Worm (Caenorhabditis elegans): Measurements from ENCODE around the gene B0001.5.

The B0001.5 gene

DNA sequence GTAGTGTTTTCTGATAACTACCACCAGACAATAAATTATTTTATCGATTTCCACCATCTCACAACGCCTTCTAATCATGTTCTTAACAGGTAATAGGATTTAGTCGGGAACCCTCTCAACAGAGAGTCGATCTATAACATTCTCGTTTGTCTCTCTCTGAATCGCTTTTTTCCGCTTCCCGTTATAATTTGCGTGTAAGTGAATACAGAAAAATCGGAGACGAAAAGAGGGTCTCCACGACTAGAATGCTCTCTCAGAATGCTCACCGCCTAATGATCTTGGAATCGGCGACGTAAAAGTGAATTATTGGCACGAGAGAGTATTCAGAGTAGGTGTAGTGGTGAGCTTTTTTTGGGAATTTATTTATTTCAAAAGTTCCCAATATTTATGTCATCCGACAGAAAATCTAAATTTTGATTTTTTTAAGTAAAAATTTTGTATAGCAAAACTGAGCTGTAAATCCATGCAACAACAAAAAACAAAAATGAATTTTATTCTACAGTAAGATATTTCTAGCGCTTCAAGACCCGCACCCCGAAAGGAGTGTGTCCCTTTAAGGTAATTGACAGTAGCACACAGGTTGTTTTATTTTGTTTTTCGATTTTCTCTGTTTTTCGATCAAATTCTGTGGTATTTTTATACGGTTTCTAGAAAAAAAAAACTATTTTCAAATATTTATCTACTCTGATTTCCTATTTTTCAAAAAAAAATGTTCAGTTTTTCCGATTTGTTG lies 16.2 kb downstream of the B0001.5 start:
- TF ChIP-seq C17E4.6 (GFP tag; IDR thresholded peaks at IDR 0.05) (no peak), Y95B8A.8 (GFP tag; IDR thresholded peaks at IDR 0.05) (no peak), him-1 (tag; optimal IDR thresholded peaks at IDR 0.05) (peak; percentile 30), lin-54 (GFP tag; optimal IDR thresholded peaks at IDR 0.05) (no peak), B0035.1 (tag; optimal IDR thresholded peaks at IDR 0.05) (no peak), efl-1 (GFP tag; optimal IDR thresholded peaks at IDR 0.05) (no peak), mel-28 (tag; optimal IDR thresholded peaks at IDR 0.05; ENCODE audit: borderline replicate concordance) (no peak), D2030.7 (GFP tag; IDR thresholded peaks at IDR 0.05) (peak; percentile 33; the same call in 1 of the 2 replicates), ztf-3 (GFP tag; optimal IDR thresholded peaks at IDR 0.05) (no peak), madf-6 (GFP tag; IDR thresholded peaks at IDR 0.05) (peak; percentile 74), K12H6.12 (tag; optimal IDR thresholded peaks at IDR 0.05) (no peak), lsl-1 (GFP tag; optimal IDR thresholded peaks at IDR 0.05) (peak; percentile 90), madf-8 (GFP tag; conservative IDR thresholded peaks at IDR 0.05) (peak; percentile 43; the same call in 1 of the 2 replicates), F49E8.2 (tag; optimal IDR thresholded peaks at IDR 0.05; ENCODE audit: insufficient read depth) (peak; percentile 18), F33H1.4 (GFP tag; IDR thresholded peaks at IDR 0.05) (peak; percentile 83), hrde-1 (tag; optimal IDR thresholded peaks at IDR 0.05; ENCODE audit: borderline replicate concordance) (no peak), ceh-100 (GFP tag; IDR thresholded peaks at IDR 0.05) (no peak), dpff-1 (tag; optimal IDR thresholded peaks at IDR 0.05) (no peak), xnd-1 (tag; optimal IDR thresholded peaks at IDR 0.05) (peak; percentile 67)

DNA sequence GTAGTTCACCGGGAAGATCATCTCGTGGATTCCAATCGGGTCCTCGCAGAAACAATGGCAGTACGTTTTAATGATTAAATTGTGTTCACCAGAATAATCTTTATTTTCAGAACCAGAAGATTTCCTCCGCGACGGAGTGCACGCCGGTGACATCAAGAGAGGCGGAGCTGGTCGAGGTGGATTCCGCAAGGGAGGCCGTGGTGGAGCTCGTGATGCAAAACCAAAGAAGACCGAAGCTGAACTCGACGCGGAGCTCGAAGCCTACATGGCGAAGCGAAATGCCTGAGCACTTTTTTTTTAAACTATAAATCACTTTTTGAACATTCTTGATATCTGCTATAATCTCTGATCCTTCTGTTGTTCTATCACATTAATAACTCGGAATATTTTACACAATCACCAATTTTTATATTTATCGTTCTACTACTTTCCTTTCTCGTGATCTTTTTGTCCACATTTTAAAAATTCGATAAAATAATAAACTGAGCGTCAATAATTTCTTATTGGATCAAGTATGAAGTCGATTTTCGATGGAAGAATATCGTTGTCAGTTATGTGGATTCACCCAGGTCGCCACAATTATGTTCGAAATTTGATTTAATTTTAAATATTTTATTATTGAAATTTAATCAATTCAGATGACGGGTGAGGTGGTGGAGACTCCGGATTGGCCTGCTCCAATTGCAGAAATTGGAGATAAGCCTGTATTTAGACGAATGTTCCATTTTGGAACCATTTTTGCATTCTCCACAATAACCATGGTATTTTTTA lies 18.6 kb downstream of the B0001.5 start, which contains the start of gene dhhc-6:
Gene dhhc-6 (plus strand): TSS at position 639 of the 771 bp plus-strand sequence.
- TF ChIP-seq madf-3 (GFP tag; IDR thresholded peaks at IDR 0.05): peak; percentile 84
- TF ChIP-seq zfh-2 (GFP tag; conservative IDR thresholded peaks at IDR 0.05): peak; percentile 70
- peak; percentile 58; the same call in 1 of the 2 replicates for TF ChIP-seq Y95B8A.8 (GFP tag; IDR thresholded peaks at IDR 0.05)
- TF ChIP-seq F37B4.10 (GFP tag; IDR thresholded peaks at IDR 0.05): no peak
- TF ChIP-seq hsf-1 (GFP tag; IDR thresholded peaks at IDR 0.05): 0 out of 2 replicates have a peak, but pooled peaks have one; percentile 30
- TF ChIP-seq athp-1 (tag; optimal IDR thresholded peaks at IDR 0.05): peak; percentile 5
- 0 out of 2 replicates have a peak, but pooled peaks have one; percentile 43 for TF ChIP-seq attf-6 (GFP tag; IDR thresholded peaks at IDR 0.05)
- TF ChIP-seq hrde-1 (tag; optimal IDR thresholded peaks at IDR 0.05; ENCODE audit: borderline replicate concordance): peak; percentile 40
- peak; percentile 19; the same call in 1 of the 2 replicates for TF ChIP-seq madf-6 (GFP tag; IDR thresholded peaks at IDR 0.05)
- TF ChIP-seq B0019.2 (GFP tag; conservative IDR thresholded peaks at IDR 0.05): no peak
- no peak for TF ChIP-seq snpc-4 (GFP tag; optimal IDR thresholded peaks at IDR 0.05)
- TF ChIP-seq snpc-4 (tag; optimal IDR thresholded peaks at IDR 0.05): peak in 1 of 4 experiments; percentile 19
- TF ChIP-seq Y53G8AR.9 (GFP tag; conservative IDR thresholded peaks at IDR 0.05): 0 out of 2 replicates have a peak, but pooled peaks have one; percentile 18
- no peak for TF ChIP-seq lag-1 (GFP tag; IDR thresholded peaks at IDR 0.05)
- TF ChIP-seq ekl-4 (GFP tag; IDR thresholded peaks at IDR 0.05): 0 out of 2 replicates have a peak, but pooled peaks have one; percentile 27
- no peak for TF ChIP-seq aptf-2 (GFP tag; conservative IDR thresholded peaks at IDR 0.05)
- no peak for TF ChIP-seq cebp-1 (GFP tag; IDR thresholded peaks at IDR 0.05)
- peak; percentile 6 for TF ChIP-seq cebp-1 (tag; optimal IDR thresholded peaks at IDR 0.05)
- no peak for TF ChIP-seq ama-1 (optimal IDR thresholded peaks at IDR 0.05)
- TF ChIP-seq ama-1 (GFP tag; optimal IDR thresholded peaks at IDR 0.05): peak in 1 of 2 experiments; percentile 40
- TF ChIP-seq lin-40 (tag; optimal IDR thresholded peaks at IDR 0.05): no peak
- TF ChIP-seq somi-1 (GFP tag; optimal IDR thresholded peaks at IDR 0.05): no peak
- peak; percentile 56; the same call in 1 of the 2 replicates for TF ChIP-seq egrh-3 (GFP tag; IDR thresholded peaks at IDR 0.05)
- no peak for TF ChIP-seq nfya-2 (GFP tag; IDR thresholded peaks at IDR 0.05)

All from whole organism, young adult.